Worm (Caenorhabditis elegans) whole organism, young adult: ENCODE data around the gene szy-4.

ENCODE experiments used
- nfya-1 ChIP-seq: sonication (generic microtip); optimal IDR thresholded peaks from 2 replicates; lab custom pipeline; 2017; ENCODE audit warnings: antibody characterized with exemption, missing compliant biosample characterization, missing genetic modification characterization, borderline replicate concordance; ENCODE audit not compliant: insufficient read depth
- pbrm-1 ChIP-seq: fragments of 200-800 bp; sonication (Bioruptor generic); IDR thresholded peaks from 2 replicates; pipeline ENCODE4 v1.3.6; 2022; ENCODE audit warnings: missing genetic modification reagents, missing genetic modification characterization, missing compliant biosample characterization
- rec-8 ChIP-seq, 2 experiments: sonication (generic microtip); optimal IDR thresholded peaks; 2 replicates each; lab custom pipeline; 2016; ENCODE audit warnings: mild to moderate bottlenecking in 2 of 2, missing genetic modification characterization in 2 of 2, missing genetic modification reagents in 2 of 2, missing genotype in 2 of 2, missing biosample characterization in 1 of 2, missing compliant biosample characterization in 1 of 2, moderate library complexity in 1 of 2
- sdz-38 ChIP-seq: sonication (generic microtip); optimal IDR thresholded peaks from 2 replicates; lab custom pipeline; 2016; ENCODE audit warnings: missing genotype, missing genetic modification characterization, missing compliant biosample characterization

ce11 chrII:6222558-6222957, 24.1 kb downstream of the szy-4 start, which contains the start of gene C30B5.6:
- no peak for TF ChIP-seq sdz-38 (tag; lab: Kevin White, UChicago)
- TF ChIP-seq rec-8 (tag; optimal IDR thresholded peaks at IDR 0.05; lab: Kevin White, UChicago) = no peak
- TF ChIP-seq pbrm-1 (GFP tag; lab: Robert Waterston, UW) = no peak
- no peak for TF ChIP-seq nfya-1
